Worm (Caenorhabditis elegans): ENCODE results near the gene F36H9.7.

Gene F36H9.7

DNA sequence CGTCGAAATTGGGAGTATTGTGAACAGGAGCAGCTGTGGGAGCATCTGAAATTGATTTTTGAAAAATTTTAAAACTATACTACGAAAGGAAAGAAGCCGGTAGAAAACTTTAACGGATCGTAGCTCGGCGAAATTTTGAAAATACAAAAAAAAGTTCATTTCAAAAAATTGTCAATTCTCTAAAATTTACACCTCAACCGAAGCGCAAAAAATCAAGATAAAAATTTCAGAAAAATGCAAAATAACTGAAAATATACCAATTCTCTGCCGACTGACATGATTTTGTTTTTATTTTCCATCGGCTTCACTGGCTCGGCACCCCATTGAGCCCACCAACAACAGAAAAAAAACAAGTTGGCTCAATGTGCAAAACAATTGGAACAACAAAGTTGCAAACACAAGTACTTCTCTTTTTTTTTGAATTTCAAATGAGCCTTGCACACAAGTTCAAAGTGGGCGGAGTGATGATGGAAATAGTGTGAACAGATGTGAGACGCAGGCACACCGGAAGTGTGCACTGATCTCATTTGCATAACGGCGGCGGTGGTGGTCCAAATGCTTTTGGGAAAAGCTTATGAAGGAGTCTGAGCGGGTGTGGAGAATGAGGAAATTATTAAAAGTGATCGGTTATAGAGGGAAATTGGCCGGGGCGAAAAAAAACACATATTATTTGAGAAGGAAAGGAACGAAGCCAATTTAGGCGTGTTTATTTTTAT, at the start of gene F36H9.7:
Gene F36H9.7 (minus strand): TSS at position 51 of the 716 bp plus-strand sequence.
- TF ChIP-seq ceh-90 (tag; optimal IDR thresholded peaks at IDR 0.05) (no peak), lin-14 (GFP tag; optimal IDR thresholded peaks at IDR 0.05) (peak; percentile 36)

DNA sequence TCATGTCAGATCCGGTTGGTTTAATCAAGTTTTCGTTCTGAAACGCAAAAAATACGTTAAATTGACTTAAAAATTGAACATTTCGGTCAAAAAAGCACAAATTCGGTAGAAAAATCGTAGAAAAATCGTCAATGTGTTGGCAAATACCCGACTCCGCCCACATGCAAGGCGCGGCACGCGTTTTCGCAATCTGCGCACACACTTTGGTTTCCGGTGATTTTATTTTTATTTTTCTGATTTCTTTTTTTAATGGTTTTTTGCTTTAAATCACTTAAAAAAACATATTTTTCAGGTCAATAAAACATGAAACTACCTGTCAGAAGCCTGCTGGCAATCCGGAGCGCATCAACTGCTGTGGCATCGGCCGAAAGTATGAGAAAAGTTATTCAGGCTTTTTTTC, 46.6 kb upstream of the F36H9.7 start, which contains the start of the genes gly-7 and mrpl-39:
Gene gly-7 (minus strand): TSS at position 37 of the 400 bp plus-strand sequence.
Gene mrpl-39 (plus strand): TSS at position 293 of the 400 bp plus-strand sequence.
- TF ChIP-seq nhr-20 (tag; optimal IDR thresholded peaks at IDR 0.05) (peak; percentile 30), nhr-28 (tag; optimal IDR thresholded peaks at IDR 0.05) (no peak), C16A3.4 (tag; optimal IDR thresholded peaks at IDR 0.05) (peak; percentile 11), nhr-90 (tag; optimal IDR thresholded peaks at IDR 0.05; ENCODE audit: poor library complexity) (peak; percentile 2), jun-1 (tag; optimal IDR thresholded peaks at IDR 0.05) (no peak), lin-35 (GFP tag; optimal IDR thresholded peaks at IDR 0.05) (peak; percentile 15 to 52), dpl-1 (GFP tag; optimal IDR thresholded peaks at IDR 0.05) (peak in 2 of 3 experiments; percentile 34 to 48), unc-62 (GFP tag; optimal IDR thresholded peaks at IDR 0.05) (no peak), nhr-47 (tag; optimal IDR thresholded peaks at IDR 0.05) (peak; percentile 33), unc-130 (tag; optimal IDR thresholded peaks at IDR 0.05) (peak; percentile 20), swsn-7 (tag; optimal IDR thresholded peaks at IDR 0.05) (peak; percentile 11), lsy-2 (tag; optimal IDR thresholded peaks at IDR 0.05) (peak in 1 of 2 experiments; percentile 27), blmp-1 (tag; optimal IDR thresholded peaks at IDR 0.05) (no peak), ceh-82 (tag; optimal IDR thresholded peaks at IDR 0.05) (peak in 1 of 3 experiments; percentile 27), xbp-1 (tag; optimal IDR thresholded peaks at IDR 0.05) (peak; percentile 28), ces-1 (GFP tag; optimal IDR thresholded peaks at IDR 0.05) (no peak), lin-13 (GFP tag; optimal IDR thresholded peaks at IDR 0.05) (no peak), dsc-1 (tag; optimal IDR thresholded peaks at IDR 0.05) (peak; percentile 21), skn-1 (tag; optimal IDR thresholded peaks at IDR 0.05) (peak; percentile 34), tbx-2 (tag; optimal IDR thresholded peaks at IDR 0.05) (peak; percentile 32), snu-23 (GFP tag; optimal IDR thresholded peaks at IDR 0.05) (peak; percentile 48), nhr-85 (tag) (peak; percentile 6), efl-1 (optimal IDR thresholded peaks at IDR 0.05) (peak; percentile 21 to 52), efl-1 (GFP tag; optimal IDR thresholded peaks at IDR 0.05 in 1 of 2) (peak; percentile 45 to 93), rnt-1 (tag; optimal IDR thresholded peaks at IDR 0.05) (peak; percentile 53), mef-2 (tag; optimal IDR thresholded peaks at IDR 0.05) (no peak)

DNA sequence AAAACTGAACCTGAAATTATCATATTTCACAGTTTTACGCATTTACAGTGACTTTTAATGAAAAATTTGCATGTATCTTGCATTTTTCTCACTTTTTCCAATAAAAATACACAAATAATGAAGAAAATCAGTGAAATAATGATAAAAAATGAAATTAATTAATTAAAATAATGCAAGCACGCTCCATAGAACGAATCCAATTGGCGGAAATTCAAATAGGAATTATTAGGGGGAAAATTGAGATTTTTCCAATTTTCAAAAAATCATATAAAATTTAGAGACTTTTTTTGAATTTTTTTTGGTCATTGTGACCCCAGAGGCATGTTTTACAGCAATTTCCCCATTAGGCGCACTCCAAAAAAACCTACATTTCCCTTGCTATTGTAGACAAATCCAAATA, 46.0 kb upstream of the F36H9.7 start:
- peak in 1 of 2 experiments; percentile 2 for TF ChIP-seq efl-1 (optimal IDR thresholded peaks at IDR 0.05)
- TF ChIP-seq efl-1 (GFP tag; optimal IDR thresholded peaks at IDR 0.05 in 1 of 2) = peak; percentile 35 to 94
- TF ChIP-seq tlp-1 (tag; optimal IDR thresholded peaks at IDR 0.05) = no peak
- peak in 1 of 3 experiments; percentile 2 for TF ChIP-seq dpl-1 (GFP tag; optimal IDR thresholded peaks at IDR 0.05)
- peak in 1 of 2 experiments; percentile 1 for TF ChIP-seq lin-35 (GFP tag; optimal IDR thresholded peaks at IDR 0.05)

DNA sequence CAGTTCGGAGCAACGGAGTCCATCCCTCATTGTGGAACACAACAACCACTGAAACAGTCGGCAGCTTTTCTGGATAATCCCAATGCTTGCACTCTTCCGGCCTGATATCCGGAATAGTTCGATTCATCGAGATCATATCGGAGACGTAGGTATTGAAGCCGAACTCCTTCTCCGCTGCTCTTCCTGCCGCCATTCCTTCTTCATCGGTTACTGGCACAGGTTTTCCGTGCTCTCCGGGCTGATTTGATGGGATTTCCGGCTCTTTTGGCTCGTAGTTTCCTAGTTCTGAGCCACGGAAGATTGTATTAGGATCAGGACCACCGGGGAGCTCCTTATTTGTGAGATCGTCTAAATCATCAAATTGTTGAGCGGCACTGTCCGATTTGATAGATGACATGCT, 45.3 kb upstream of the F36H9.7 start:
- TF ChIP-seq efl-3 (GFP tag; optimal IDR thresholded peaks at IDR 0.05) (no peak), nhr-20 (tag; optimal IDR thresholded peaks at IDR 0.05) (no peak), efl-1 (optimal IDR thresholded peaks at IDR 0.05) (no peak), efl-1 (GFP tag; optimal IDR thresholded peaks at IDR 0.05 in 1 of 2) (no peak), nhr-28 (tag; optimal IDR thresholded peaks at IDR 0.05) (no peak), jun-1 (tag; optimal IDR thresholded peaks at IDR 0.05) (no peak), F16B12.6 (tag; optimal IDR thresholded peaks at IDR 0.05) (no peak), blmp-1 (tag; optimal IDR thresholded peaks at IDR 0.05) (no peak), aha-1 (tag; optimal IDR thresholded peaks at IDR 0.05) (no peak), unc-86 (tag; optimal IDR thresholded peaks at IDR 0.05) (no peak), lin-13 (GFP tag; optimal IDR thresholded peaks at IDR 0.05) (no peak), nhr-47 (tag; optimal IDR thresholded peaks at IDR 0.05) (no peak), nhr-237 (tag; optimal IDR thresholded peaks at IDR 0.05) (no peak), rnt-1 (tag; optimal IDR thresholded peaks at IDR 0.05) (no peak), fkh-8 (tag; optimal IDR thresholded peaks at IDR 0.05) (no peak), tbx-2 (tag; optimal IDR thresholded peaks at IDR 0.05) (no peak), mdl-1 (tag; optimal IDR thresholded peaks at IDR 0.05) (no peak)
